Worm (Caenorhabditis elegans) whole organism, L4 larva: ENCODE data around the gene F54F11.1.

ENCODE experiments used
- F10B5.3 ChIP-seq: sonication (generic microtip); optimal IDR thresholded peaks from 2 replicates; lab custom pipeline; 2016; ENCODE audit warnings: mild to moderate bottlenecking, missing genetic modification characterization, missing compliant biosample characterization
- F26F4.8 ChIP-seq: fragments of 200-800 bp; sonication (Bioruptor generic); conservative IDR thresholded peaks from 2 replicates; pipeline ENCODE4 v1.3.6; 2022; ENCODE audit warnings: missing genetic modification characterization, missing compliant biosample characterization
- F37D6.2 ChIP-seq: sonication (generic microtip); optimal IDR thresholded peaks from 2 replicates; lab custom pipeline; 2016; ENCODE audit warnings: mild to moderate bottlenecking, missing genetic modification characterization, missing compliant biosample characterization
- F49E8.2 ChIP-seq: sonication (generic microtip); optimal IDR thresholded peaks from 2 replicates; lab custom pipeline; 2016; ENCODE audit warnings: missing compliant biosample characterization, mild to moderate bottlenecking, missing genetic modification characterization, borderline replicate concordance
- R02D3.7 ChIP-seq: fragments of 150-350 bp; sonication (generic microtip); optimal IDR thresholded peaks from 3 replicates; lab custom pipeline; 2014; ENCODE audit warnings: missing biosample characterization, missing genetic modification characterization
- T26A8.4 ChIP-seq: fragments of 200-800 bp; sonication (Bioruptor generic); IDR thresholded peaks from 2 replicates; pipeline ENCODE4 v1.3.6; 2022; ENCODE audit warnings: missing genetic modification characterization, missing compliant biosample characterization
- Y5F2A.4 ChIP-seq: fragments of 200-800 bp; sonication (Bioruptor generic); optimal IDR thresholded peaks from 2 replicates; lab custom pipeline; 2018; ENCODE audit warnings: mild to moderate bottlenecking, missing genetic modification characterization, missing compliant biosample characterization
- Y75B8A.6 ChIP-seq: fragments of 200-800 bp; sonication (Bioruptor generic); IDR thresholded peaks from 2 replicates; pipeline ENCODE4 v1.3.6; 2022; ENCODE audit warnings: missing genetic modification reagents, missing genetic modification characterization, missing compliant biosample characterization
- ZK546.5 ChIP-seq, 2 experiments: sonication (generic microtip); optimal IDR thresholded peaks; 2 replicates each; lab custom pipeline; 2017; ENCODE audit warnings: missing biosample characterization in 2 of 2, missing genetic modification characterization in 2 of 2
- aha-1 ChIP-seq: fragments of 150-350 bp; peaks from one replicate; lab custom pipeline; 2014; ENCODE audit warnings: missing biosample characterization, missing genetic modification characterization
- ama-1 ChIP-seq: fragments of 150-350 bp; optimal IDR thresholded peaks from 2 replicates; lab custom pipeline; 2014; ENCODE audit warnings: inconsistent platforms, mixed read lengths
- ceh-20 ChIP-seq: fragments of 200-800 bp; sonication (Bioruptor generic); IDR thresholded peaks from 2 replicates; pipeline ENCODE4 v1.3.6; 2022; ENCODE audit warnings: missing genetic modification reagents, missing genetic modification characterization, missing compliant biosample characterization
- ceh-32 ChIP-seq: sonication (generic microtip); optimal IDR thresholded peaks from 2 replicates; lab custom pipeline; 2016; ENCODE audit warnings: mild to moderate bottlenecking, missing genetic modification characterization, missing compliant biosample characterization; ENCODE audit not compliant: poor library complexity
- ceh-44 ChIP-seq: fragments of 200-800 bp; sonication (Bioruptor generic); IDR thresholded peaks from 2 replicates; pipeline ENCODE4 v1.3.6; 2022; ENCODE audit warnings: missing genetic modification reagents, missing genetic modification characterization, missing compliant biosample characterization
- ceh-82 ChIP-seq: sonication (generic microtip); optimal IDR thresholded peaks from 2 replicates; lab custom pipeline; 2017; ENCODE audit warnings: missing biosample characterization, missing genetic modification characterization
- ces-1 ChIP-seq: fragments of 150-350 bp; sonication (generic microtip); optimal IDR thresholded peaks from 4 replicates; lab custom pipeline; 2014; ENCODE audit warnings: missing biosample characterization, missing genetic modification reagents, missing genetic modification characterization
- cey-2 ChIP-seq: sonication (generic microtip); optimal IDR thresholded peaks from 3 replicates; lab custom pipeline; 2017; ENCODE audit warnings: missing genetic modification characterization, mild to moderate bottlenecking, missing compliant biosample characterization, antibody characterized with exemption, borderline replicate concordance; ENCODE audit not compliant: insufficient read depth
- dmd-8 ChIP-seq: fragments of 200-800 bp; sonication (Bioruptor generic); IDR thresholded peaks from 2 replicates; pipeline ENCODE4 v1.3.6; 2022; ENCODE audit warnings: missing genetic modification characterization, missing compliant biosample characterization
- dpl-1 ChIP-seq: fragments of 150-350 bp; optimal IDR thresholded peaks from 2 replicates; lab custom pipeline; 2014; ENCODE audit warnings: missing biosample characterization, missing genetic modification reagents, missing genetic modification characterization
- duxl-1 ChIP-seq: sonication (generic microtip); optimal IDR thresholded peaks from 2 replicates; lab custom pipeline; 2016; ENCODE audit warnings: mild to moderate bottlenecking, missing genetic modification characterization, moderate library complexity, missing compliant biosample characterization; ENCODE audit not compliant: poor library complexity
- egl-27 ChIP-seq: sonication (generic microtip); optimal IDR thresholded peaks from 3 replicates; lab custom pipeline; 2017; ENCODE audit warnings: missing biosample characterization, missing genetic modification reagents, missing genetic modification characterization
- egl-43 ChIP-seq: fragments of 200-800 bp; sonication (Bioruptor generic); IDR thresholded peaks from 2 replicates; pipeline ENCODE4 v1.3.6; 2022; ENCODE audit warnings: missing genetic modification reagents, missing genetic modification characterization, missing compliant biosample characterization
- fos-1 ChIP-seq: fragments of 150-350 bp; optimal IDR thresholded peaks from 2 replicates; lab custom pipeline; 2014; ENCODE audit warnings: missing biosample characterization, missing genetic modification characterization
- hlh-11 ChIP-seq: fragments of 200-800 bp; sonication (Bioruptor generic); optimal IDR thresholded peaks from 2 replicates; lab custom pipeline; 2018; ENCODE audit warnings: mild to moderate bottlenecking, missing genetic modification characterization, missing compliant biosample characterization
- hmg-1.1 ChIP-seq: fragments of 200-800 bp; sonication (Bioruptor generic); IDR thresholded peaks from 2 replicates; pipeline ENCODE4 v1.3.6; 2022; ENCODE audit warnings: missing genetic modification reagents, missing genetic modification characterization, missing compliant biosample characterization
- lim-7 ChIP-seq: fragments of 200-800 bp; sonication (Bioruptor generic); IDR thresholded peaks from 2 replicates; pipeline ENCODE4 v1.3.6; 2022; ENCODE audit warnings: missing genetic modification characterization, missing compliant biosample characterization
- lin-13 ChIP-seq: fragments of 150-350 bp; optimal IDR thresholded peaks from 2 replicates; lab custom pipeline; 2014; ENCODE audit warnings: missing biosample characterization, missing genetic modification reagents, missing genetic modification characterization
- lin-38 ChIP-seq: fragments of 200-800 bp; sonication (Bioruptor generic); IDR thresholded peaks from 2 replicates; pipeline ENCODE4 v1.3.6; 2022; ENCODE audit warnings: missing genetic modification reagents, missing genetic modification characterization, missing compliant biosample characterization
- lir-3 ChIP-seq: sonication (generic microtip); optimal IDR thresholded peaks from 2 replicates; lab custom pipeline; 2016; ENCODE audit warnings: mild to moderate bottlenecking, missing genetic modification characterization, missing compliant biosample characterization
- lsy-2 ChIP-seq, 2 experiments: fragments of 150-350 bp in 1 of 2; sonication (generic microtip) in 1 of 2; optimal IDR thresholded peaks; 2 replicates each; lab custom pipeline; 2014 to 2017; ENCODE audit warnings: missing biosample characterization in 2 of 2, missing genetic modification characterization in 2 of 2
- madf-5 ChIP-seq, 2 experiments: fragments of 200-800 bp; sonication (Bioruptor generic); IDR thresholded peaks; 2 replicates each; pipeline ENCODE4 v1.3.6; 2022; ENCODE audit warnings: missing compliant biosample characterization in 2 of 2, missing genetic modification characterization in 2 of 2
- mdt-29 ChIP-seq: fragments of 200-800 bp; sonication (Bioruptor generic); IDR thresholded peaks from 2 replicates; pipeline ENCODE4 v1.3.6; 2022; ENCODE audit warnings: missing genetic modification reagents, missing genetic modification characterization, missing compliant biosample characterization
- nhr-10 ChIP-seq: fragments of 150-350 bp; optimal IDR thresholded peaks from 2 replicates; lab custom pipeline; 2014; ENCODE audit warnings: missing biosample characterization, missing genetic modification characterization
- nhr-102 ChIP-seq: sonication (generic microtip); optimal IDR thresholded peaks from 2 replicates; lab custom pipeline; 2016; ENCODE audit warnings: mild to moderate bottlenecking, missing genetic modification characterization, moderate library complexity, missing compliant biosample characterization
- nhr-237 ChIP-seq: sonication (generic microtip); optimal IDR thresholded peaks from 2 replicates; lab custom pipeline; 2017; ENCODE audit warnings: missing biosample characterization, missing genetic modification characterization
- nhr-25 ChIP-seq: sonication (generic microtip); optimal IDR thresholded peaks from 2 replicates; lab custom pipeline; 2017; ENCODE audit warnings: missing genetic modification characterization, mild to moderate bottlenecking, missing compliant biosample characterization, antibody characterized with exemption, moderate library complexity, borderline replicate concordance; ENCODE audit not compliant: insufficient read depth
- nhr-77 ChIP-seq: fragments of 150-350 bp; optimal IDR thresholded peaks from 2 replicates; lab custom pipeline; 2014; ENCODE audit warnings: missing biosample characterization, missing genetic modification characterization
- pha-4 ChIP-seq, 2 experiments: fragments of 150-350 bp in 1 of 2; fragments of 200-800 bp in 1 of 2; sonication (Bioruptor generic) in 1 of 2; IDR thresholded peaks in 1 of 2; optimal IDR thresholded peaks in 1 of 2; 2 replicates each; pipeline versions ENCODE4 v1.3.6 to Lab custom; 2014 to 2022; ENCODE audit warnings: missing genetic modification characterization in 2 of 2, missing genetic modification reagents in 2 of 2, missing biosample characterization in 1 of 2, missing compliant biosample characterization in 1 of 2
- pqm-1 ChIP-seq: sonication (generic microtip); optimal IDR thresholded peaks from 2 replicates; lab custom pipeline; 2017; ENCODE audit warnings: missing biosample characterization, missing genetic modification characterization
- saeg-2 ChIP-seq: fragments of 200-800 bp; sonication (Bioruptor generic); IDR thresholded peaks from 2 replicates; pipeline ENCODE4 v1.3.6; 2022; ENCODE audit warnings: missing genetic modification reagents, missing genetic modification characterization, missing compliant biosample characterization
- set-16 ChIP-seq: fragments of 200-800 bp; sonication (Bioruptor generic); IDR thresholded peaks from 2 replicates; pipeline ENCODE4 v1.3.6; 2022; ENCODE audit warnings: missing genetic modification reagents, missing genetic modification characterization, missing compliant biosample characterization
- spr-1 ChIP-seq: sonication (generic microtip); optimal IDR thresholded peaks from 2 replicates; lab custom pipeline; 2016; ENCODE audit warnings: mild to moderate bottlenecking, missing genetic modification characterization, missing compliant biosample characterization
- tag-97 ChIP-seq: fragments of 200-800 bp; sonication (Bioruptor generic); IDR thresholded peaks from 2 replicates; pipeline ENCODE4 v1.3.6; 2022; ENCODE audit warnings: missing genetic modification characterization, missing compliant biosample characterization
- unc-130 ChIP-seq: sonication (generic microtip); optimal IDR thresholded peaks from 2 replicates; lab custom pipeline; 2016; ENCODE audit warnings: missing genetic modification reagents, missing genetic modification characterization, missing compliant biosample characterization
- unc-39 ChIP-seq: sonication (generic microtip); optimal IDR thresholded peaks from 2 replicates; lab custom pipeline; 2017; ENCODE audit warnings: missing biosample characterization, missing genetic modification characterization
- unc-62 ChIP-seq, 3 experiments: fragments of 150-350 bp in 1 of 3; sonication (generic microtip); optimal IDR thresholded peaks in 2 of 3; peaks in 1 of 3; 1 replicate in 1 of 3; 2 replicates in 2 of 3; lab custom pipeline; 2014 to 2017; ENCODE audit warnings: missing biosample characterization in 3 of 3, missing genetic modification characterization in 3 of 3, missing genetic modification reagents in 3 of 3, missing genotype in 1 of 3
- zip-11 ChIP-seq: fragments of 200-800 bp; sonication (Bioruptor generic); IDR thresholded peaks from 2 replicates; pipeline ENCODE4 v1.3.6; 2022; ENCODE audit warnings: missing genetic modification characterization, missing compliant biosample characterization
- ztf-7 ChIP-seq: fragments of 150-350 bp; optimal IDR thresholded peaks from 2 replicates; lab custom pipeline; 2014; ENCODE audit warnings: missing biosample characterization, missing genetic modification characterization

Gene F54F11.1

ce11 chrII:13460592-13461395, 43.0 kb upstream of the F54F11.1 start, which contains the start of gene pqn-27:
TSS of gene pqn-27 (minus strand) at chrII:13460642.
- TF ChIP-seq nhr-25 (tag; lab: Kevin White, UChicago) (peak; percentile 13), egl-43 (no peak), nhr-10 (tag; lab: Kevin White, UChicago) (no peak), hmg-1.1 (GFP tag; lab: Robert Waterston, UW) (peak; percentile 43), pqm-1 (tag; lab: Kevin White, UChicago) (no peak), ceh-32 (tag; lab: Kevin White, UChicago) (no peak), aha-1 (tag; lab: Kevin White, UChicago) (peak; percentile 91), unc-62 (GFP tag; optimal IDR thresholded peaks at IDR 0.05 in 1 of 2; lab: Kevin White, UChicago) (peak in 1 of 2 experiments; percentile 93), unc-62 (tag; optimal IDR thresholded peaks at IDR 0.05; lab: Kevin White, UChicago) (no peak), unc-130 (GFP tag; lab: Kevin White, UChicago) (no peak), tag-97 (no peak), ceh-20 (peak; percentile 81), F37D6.2 (tag; lab: Kevin White, UChicago) (no peak), duxl-1 (no peak), dmd-8 (GFP tag; lab: Robert Waterston, UW) (no peak; the same call in 1 of the 2 replicates), mdt-29 (GFP tag; lab: Robert Waterston, UW) (peak; percentile 33; the same call in 1 of the 2 replicates), saeg-2 (GFP tag; lab: Robert Waterston, UW) (peak; percentile 68), F26F4.8 (GFP tag; lab: Robert Waterston, UW) (no peak), egl-27 (no peak), madf-5 (GFP tag; IDR thresholded peaks at IDR 0.05; lab: Robert Waterston, UW) (no peak), ztf-7 (peak; percentile 40), fos-1 (no peak), Y75B8A.6 (GFP tag; lab: Robert Waterston, UW) (peak; percentile 34; the same call in 1 of the 2 replicates), pha-4 (GFP tag; IDR thresholded peaks at IDR 0.05; lab: Robert Waterston, UW) (peak; percentile 55; the same call in 1 of the 2 replicates), pha-4 (tag; optimal IDR thresholded peaks at IDR 0.05; lab: Kevin White, UChicago) (no peak), cey-2 (tag; lab: Kevin White, UChicago) (peak; percentile 22), Y5F2A.4 (GFP tag; lab: Kevin White, UChicago) (no peak), spr-1 (tag; lab: Kevin White, UChicago) (peak; percentile 51), lin-13 (peak; percentile 22), F49E8.2 (tag; lab: Kevin White, UChicago) (no peak), set-16 (GFP tag; lab: Robert Waterston, UW) (no peak; the same call in 1 of the 2 replicates), ZK546.5 (tag; optimal IDR thresholded peaks at IDR 0.05; lab: Kevin White, UChicago) (no peak), ama-1 (lab: Kevin White, UChicago) (peak; percentile 97), dpl-1 (GFP tag; lab: Kevin White, UChicago) (peak; percentile 49), T26A8.4 (peak; percentile 96), ceh-44 (GFP tag; lab: Robert Waterston, UW) (no peak), zip-11 (no peak), ceh-82 (no peak), ces-1 (GFP tag; lab: Kevin White, UChicago) (no peak), hlh-11 (tag; lab: Kevin White, UChicago) (peak; percentile 87), nhr-237 (tag; lab: Kevin White, UChicago) (no peak), lim-7 (no peak), unc-39 (no peak), F10B5.3 (no peak), nhr-77 (tag; lab: Kevin White, UChicago) (peak; percentile 75), R02D3.7 (tag; lab: Kevin White, UChicago) (no peak), nhr-102 (peak; percentile 59), lsy-2 (tag; optimal IDR thresholded peaks at IDR 0.05; lab: Kevin White, UChicago) (peak in 1 of 2 experiments; percentile 88), lin-38 (peak; percentile 74), lir-3 (tag; lab: Kevin White, UChicago) (no peak)
